Worm (Caenorhabditis elegans): Measurements from ENCODE around the gene nhx-4.

The nhx-4 gene

DNA sequence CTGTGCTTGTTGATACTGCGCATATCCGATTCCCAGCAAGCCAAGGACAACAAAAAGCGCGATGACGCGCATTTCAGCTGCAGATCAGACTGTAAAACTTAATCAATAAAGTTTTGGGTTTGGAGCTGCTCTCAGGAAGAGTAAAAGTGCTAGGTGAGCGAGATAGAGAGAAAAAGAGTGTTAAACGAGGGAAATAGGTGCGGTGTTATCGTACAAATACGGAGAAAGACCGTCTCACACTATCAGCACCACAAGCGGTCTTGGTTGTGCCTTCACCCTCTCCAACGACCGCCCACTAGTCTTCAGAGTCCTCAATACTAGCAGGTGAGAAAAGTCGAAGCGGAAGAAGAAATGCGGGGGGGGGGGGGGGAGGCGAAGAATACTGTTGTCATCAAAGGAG lies 14.5 kb downstream of the nhx-4 start, which contains the start of gene F14B8.5:
F14B8.5 (minus strand) TSS at position 127 of the 400 bp plus-strand sequence.
- TF ChIP-seq nhr-80 (tag; optimal IDR thresholded peaks at IDR 0.05), result peak; percentile 69
- no peak for TF ChIP-seq ets-4 (GFP tag; optimal IDR thresholded peaks at IDR 0.05)
- peak; percentile 50; the same call in 1 of the 2 replicates for TF ChIP-seq dox-1 (GFP tag; IDR thresholded peaks at IDR 0.05)
- TF ChIP-seq F37B4.10 (GFP tag; IDR thresholded peaks at IDR 0.05), result 0 out of 2 replicates have a peak, but pooled peaks have one; percentile 50
- no peak for TF ChIP-seq hlh-12 (tag; optimal IDR thresholded peaks at IDR 0.05)
- TF ChIP-seq nhr-27 (tag; optimal IDR thresholded peaks at IDR 0.05), result no peak
- TF ChIP-seq zfh-2 (GFP tag; conservative IDR thresholded peaks at IDR 0.05), result peak; percentile 49; the same call in 1 of the 2 replicates

DNA sequence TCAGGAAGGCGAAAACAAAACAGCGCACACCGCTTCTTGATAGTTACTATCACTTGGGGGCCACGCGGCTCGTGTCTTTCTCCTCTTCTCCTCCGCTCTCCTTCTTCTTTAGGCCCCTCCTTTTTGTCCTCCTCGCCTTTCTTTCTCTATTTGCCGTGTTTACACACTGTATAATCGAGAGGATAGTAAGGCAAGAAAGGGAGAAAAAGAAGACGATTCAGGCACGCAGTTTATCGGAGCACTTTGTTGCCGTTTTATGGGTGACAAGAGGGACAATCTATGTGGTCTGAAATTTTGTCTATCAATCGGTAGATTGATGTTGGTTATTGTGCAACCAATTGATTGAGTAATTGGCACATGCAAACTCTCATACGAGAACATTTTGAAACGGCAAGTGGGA lies 18.0 kb downstream of the nhx-4 start, which contains the start of gene F14B8.6:
F14B8.6 (minus strand) TSS at position 292 of the 400 bp plus-strand sequence.
- TF ChIP-seq attf-5 (GFP tag; optimal IDR thresholded peaks at IDR 0.05) (peak; percentile 12), dox-1 (GFP tag; IDR thresholded peaks at IDR 0.05) (peak; percentile 74), rec-8 (tag; optimal IDR thresholded peaks at IDR 0.05) (no peak), let-607 (tag; optimal IDR thresholded peaks at IDR 0.05) (peak; percentile 28 to 63), rcor-1 (GFP tag; IDR thresholded peaks at IDR 0.05) (no peak), tbx-9 (tag; optimal IDR thresholded peaks at IDR 0.05; ENCODE audit: borderline replicate concordance) (no peak), hlh-26 (GFP tag; conservative IDR thresholded peaks at IDR 0.05) (no peak), nhr-90 (tag; optimal IDR thresholded peaks at IDR 0.05) (peak; percentile 35), ztf-22 (GFP tag; optimal IDR thresholded peaks at IDR 0.05) (peak; percentile 17), snpc-3.4 (tag; optimal IDR thresholded peaks at IDR 0.05) (no peak), aptf-2 (GFP tag; conservative IDR thresholded peaks at IDR 0.05) (no peak), lir-1 (GFP tag; conservative IDR thresholded peaks at IDR 0.05) (no peak), nhr-80 (tag; optimal IDR thresholded peaks at IDR 0.05) (peak; percentile 97)

DNA sequence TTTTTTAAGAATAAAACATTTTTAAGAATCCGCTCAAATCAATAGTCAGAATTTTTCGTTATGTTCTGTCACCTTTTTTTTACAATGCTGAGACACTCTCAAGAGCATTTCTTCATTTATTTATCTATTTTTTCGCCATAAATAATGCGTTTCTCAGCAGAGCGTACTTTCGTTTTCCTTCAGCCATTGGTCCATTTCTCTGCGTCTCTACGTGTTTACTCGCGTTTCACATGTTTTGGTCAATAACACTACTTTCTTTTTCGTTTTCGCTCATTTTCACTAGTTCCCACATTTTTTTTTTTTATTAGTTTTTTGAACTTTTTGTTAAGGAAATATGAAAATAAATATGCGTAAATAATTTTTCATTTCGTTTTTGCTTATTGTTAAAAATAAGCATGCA lies 20.4 kb downstream of the nhx-4 start:
- peak; percentile 42; the same call in 1 of the 2 replicates for TF ChIP-seq hmg-1.2 (GFP tag; IDR thresholded peaks at IDR 0.05)
- no peak for TF ChIP-seq ets-4 (GFP tag; optimal IDR thresholded peaks at IDR 0.05)
- TF ChIP-seq ceh-27 (GFP tag; optimal IDR thresholded peaks at IDR 0.05), result no peak
- no peak for TF ChIP-seq C17E4.6 (GFP tag; IDR thresholded peaks at IDR 0.05)
- TF ChIP-seq ztf-6 (GFP tag; IDR thresholded peaks at IDR 0.05), result no peak
- TF ChIP-seq Y95B8A.8 (GFP tag; IDR thresholded peaks at IDR 0.05), result no peak
- TF ChIP-seq F23B12.7 (tag; optimal IDR thresholded peaks at IDR 0.05; ENCODE audit: insufficient read depth), result no peak
- TF ChIP-seq die-1 (tag; optimal IDR thresholded peaks at IDR 0.05), result no peak
- TF ChIP-seq sdz-38 (tag; optimal IDR thresholded peaks at IDR 0.05), result no peak
- TF ChIP-seq nhr-90 (tag; optimal IDR thresholded peaks at IDR 0.05), result no peak
- no peak for TF ChIP-seq ceh-91 (GFP tag; IDR thresholded peaks at IDR 0.05)
- TF ChIP-seq mel-28 (tag; optimal IDR thresholded peaks at IDR 0.05; ENCODE audit: borderline replicate concordance), result no peak
- TF ChIP-seq attf-5 (GFP tag; optimal IDR thresholded peaks at IDR 0.05), result peak; percentile 5
- no peak for TF ChIP-seq Y56A3A.18 (GFP tag; IDR thresholded peaks at IDR 0.05)
- TF ChIP-seq lin-26 (GFP tag; IDR thresholded peaks at IDR 0.05), result no peak
- TF ChIP-seq tbp1 (GFP tag; optimal IDR thresholded peaks at IDR 0.05), result no peak
- TF ChIP-seq Y67H2A.10 (GFP tag; conservative IDR thresholded peaks at IDR 0.05), result no peak
- no peak for TF ChIP-seq ceh-79 (tag; optimal IDR thresholded peaks at IDR 0.05)
- peak; percentile 32 for TF ChIP-seq nhr-80 (tag; optimal IDR thresholded peaks at IDR 0.05)
- no peak for TF ChIP-seq dpff-1 (tag; optimal IDR thresholded peaks at IDR 0.05)
- no peak for TF ChIP-seq snpc-3.4 (tag; optimal IDR thresholded peaks at IDR 0.05)

All from whole organism, young adult.